Worm (Caenorhabditis elegans) whole organism, midembryonic: ENCODE results near the gene B0403.3.

Experiments used
- cog-1 ChIP-seq: sonication (generic microtip); optimal IDR thresholded peaks from 2 replicates; lab custom pipeline; 2016; ENCODE audit warnings: missing genetic modification characterization, missing compliant biosample characterization
- flt-1 ChIP-seq: fragments of 200-800 bp; sonication (Bioruptor generic); IDR thresholded peaks from 2 replicates; pipeline ENCODE4 v1.3.6; 2022; ENCODE audit warnings: missing genetic modification characterization, missing compliant biosample characterization
- med-1 ChIP-seq: sonication (generic microtip); optimal IDR thresholded peaks from 2 replicates; lab custom pipeline; 2017; ENCODE audit warnings: missing genetic modification characterization, mild to moderate bottlenecking, missing compliant biosample characterization, antibody characterized with exemption, missing genetic modification reagents; ENCODE audit not compliant: insufficient read depth
- tab-1 ChIP-seq: fragments of 200-800 bp; sonication (Bioruptor generic); IDR thresholded peaks from 2 replicates; pipeline ENCODE4 v1.3.6; 2022; ENCODE audit warnings: missing genetic modification characterization, missing compliant biosample characterization

DNA sequence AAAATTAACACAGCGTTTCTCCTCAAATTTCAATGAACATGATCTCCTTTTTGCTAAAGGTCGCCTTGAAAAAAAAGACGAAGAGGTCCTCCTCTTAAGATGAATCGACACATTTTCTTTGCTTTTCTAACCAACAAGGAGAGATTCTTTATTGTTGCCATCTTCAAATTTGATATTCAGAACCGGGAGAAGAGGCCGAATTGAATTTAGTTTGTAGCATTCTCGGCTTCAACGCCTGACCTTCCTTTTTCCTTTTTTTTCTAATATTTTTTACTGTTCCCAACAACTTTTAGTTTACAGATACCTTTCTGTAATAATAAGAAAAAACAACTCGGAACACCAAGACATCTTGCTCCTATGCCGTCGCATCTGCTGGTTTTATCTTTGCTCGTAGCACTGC is 43.4 kb downstream of the B0403.3 start, which contains the start of gene cah-5:
- TF ChIP-seq med-1 (no peak), flt-1 (no peak), cog-1 (tag; lab: Kevin White, UChicago) (no peak), tab-1 (no peak)
